Fruit fly (Drosophila melanogaster) whole organism, embryonic: ENCODE data around the gene Ada1-1.

Experiments
- Abd-B ChIP-seq: fragments of 200-800 bp; sonication (Bioruptor generic); optimal IDR thresholded peaks from 2 replicates; lab custom pipeline; 2018; ENCODE audit warnings: missing biosample characterization, mild to moderate bottlenecking, missing genetic modification characterization, moderate library complexity
- Ada2b ChIP-seq: fragments of 200-800 bp; sonication (Bioruptor generic); IDR thresholded peaks from 2 replicates; pipeline ENCODE4 v1.3.6; 2022; ENCODE audit warnings: missing biosample characterization, missing genetic modification characterization
- Adf1 ChIP-seq: fragments of 200-800 bp; sonication (Bioruptor generic); IDR thresholded peaks from 2 replicates; pipeline ENCODE4 v1.3.6; 2022; ENCODE audit warnings: missing biosample characterization, missing genetic modification characterization
- CG10321 ChIP-seq: fragments of 200-800 bp; sonication (Bioruptor generic); IDR thresholded peaks from 2 replicates; pipeline ENCODE4 v1.3.6; 2022; ENCODE audit warnings: missing biosample characterization, missing genetic modification characterization
- CG10565 ChIP-seq: fragments of 200-800 bp; sonication (Bioruptor generic); optimal IDR thresholded peaks from 3 replicates; lab custom pipeline; 2016; ENCODE audit warnings: missing biosample characterization, mild to moderate bottlenecking, missing genetic modification characterization
- CG13287 ChIP-seq: fragments of 200-800 bp; sonication (Bioruptor generic); IDR thresholded peaks from 2 replicates; pipeline ENCODE4 v1.3.6; 2022; ENCODE audit warnings: missing biosample characterization, missing genetic modification characterization; ENCODE audit not compliant: partially characterized antibody
- CG15514 ChIP-seq: fragments of 200-800 bp; sonication (Bioruptor generic); optimal IDR thresholded peaks from 3 replicates; lab custom pipeline; 2017; ENCODE audit warnings: missing biosample characterization, missing genetic modification characterization, mild to moderate bottlenecking, moderate library complexity, missing genetic modification reagents
- CG1602 ChIP-seq: fragments of 200-800 bp; sonication (Bioruptor generic); optimal IDR thresholded peaks from 3 replicates; lab custom pipeline; 2016; ENCODE audit warnings: missing biosample characterization, missing genetic modification characterization
- CG16779 ChIP-seq: fragments of 200-800 bp; sonication (Bioruptor generic); IDR thresholded peaks from 2 replicates; pipeline ENCODE4 v1.3.6; 2022; ENCODE audit warnings: missing biosample characterization, missing genetic modification characterization
- CG17829 ChIP-seq: fragments of 200-800 bp; optimal IDR thresholded peaks from 2 replicates; lab custom pipeline; 2019; ENCODE audit warnings: missing biosample characterization, mild to moderate bottlenecking, missing genetic modification characterization, moderate library complexity
- CG3163 ChIP-seq: fragments of 200-800 bp; sonication (Bioruptor generic); optimal IDR thresholded peaks from 3 replicates; lab custom pipeline; 2016; ENCODE audit warnings: missing biosample characterization, missing genetic modification characterization
- CG3847 ChIP-seq: fragments of 200-800 bp; sonication (Bioruptor generic); IDR thresholded peaks from 2 replicates; pipeline ENCODE4 v1.3.6; 2022; ENCODE audit warnings: missing biosample characterization, missing genetic modification characterization
- CG4282 ChIP-seq: fragments of 200-800 bp; sonication (Bioruptor generic); optimal IDR thresholded peaks from 2 replicates; lab custom pipeline; 2016; ENCODE audit warnings: missing biosample characterization, missing genetic modification characterization
- CG4404 ChIP-seq: fragments of 200-800 bp; sonication (Bioruptor generic); IDR thresholded peaks from 2 replicates; pipeline ENCODE4 v1.3.6; 2022; ENCODE audit warnings: missing biosample characterization, missing genetic modification characterization
- CG4424 ChIP-seq: fragments of 200-800 bp; sonication (Bioruptor generic); optimal IDR thresholded peaks from 3 replicates; lab custom pipeline; 2016; ENCODE audit warnings: missing biosample characterization, missing genetic modification characterization
- CG4617 ChIP-seq: fragments of 200-800 bp; sonication (Bioruptor generic); optimal IDR thresholded peaks from 3 replicates; lab custom pipeline; 2016; ENCODE audit warnings: missing biosample characterization, missing genetic modification characterization, borderline replicate concordance
- CG6175 ChIP-seq: fragments of 200-800 bp; sonication (Bioruptor generic); IDR thresholded peaks from 3 replicates; pipeline ENCODE4 v1.3.6; 2022; ENCODE audit warnings: missing biosample characterization, missing genetic modification characterization
- CG6689 ChIP-seq: fragments of 200-800 bp; sonication (Bioruptor generic); IDR thresholded peaks from 2 replicates; pipeline ENCODE4 v1.3.6; 2022; ENCODE audit warnings: missing biosample characterization, missing genetic modification characterization
- CG6854 ChIP-seq: fragments of 200-800 bp; sonication (Bioruptor generic); optimal IDR thresholded peaks from 3 replicates; lab custom pipeline; 2017; ENCODE audit warnings: missing biosample characterization, mild to moderate bottlenecking, missing genetic modification characterization
- CG9727 ChIP-seq: fragments of 200-800 bp; sonication (Bioruptor generic); optimal IDR thresholded peaks from 3 replicates; lab custom pipeline; 2017; ENCODE audit warnings: missing biosample characterization, mild to moderate bottlenecking, missing genetic modification characterization
- Ets65A ChIP-seq: fragments of 200-800 bp; sonication (Bioruptor generic); peaks from one replicate; lab custom pipeline; 2016; ENCODE audit warnings: missing biosample characterization, missing genetic modification characterization
- Fer1 ChIP-seq: fragments of 200-800 bp; sonication (Bioruptor generic); optimal IDR thresholded peaks from 2 replicates; lab custom pipeline; 2017; ENCODE audit warnings: missing biosample characterization, mild to moderate bottlenecking, missing genetic modification characterization
- Gug ChIP-seq: fragments of 200-800 bp; sonication (Bioruptor generic); IDR thresholded peaks from 4 replicates; pipeline ENCODE4 v1.3.6; 2022; ENCODE audit warnings: missing biosample characterization, missing genetic modification characterization
- HLH3B ChIP-seq: fragments of 200-800 bp; sonication (Bioruptor generic); IDR thresholded peaks from 2 replicates; pipeline ENCODE4 v1.3.6; 2022; ENCODE audit warnings: missing biosample characterization, missing genetic modification characterization
- Nf-YC ChIP-seq: fragments of 200-800 bp; optimal IDR thresholded peaks from 3 replicates; lab custom pipeline; 2019; ENCODE audit warnings: missing biosample characterization, mild to moderate bottlenecking, missing genetic modification characterization, moderate library complexity
- Opbp ChIP-seq: fragments of 200-800 bp; sonication (Bioruptor generic); IDR thresholded peaks from 3 replicates; pipeline ENCODE4 v1.3.6; 2022; ENCODE audit warnings: missing biosample characterization, missing genetic modification characterization; ENCODE audit not compliant: partially characterized antibody
- Rfx ChIP-seq: fragments of 200-800 bp; sonication (Bioruptor generic); IDR thresholded peaks from 2 replicates; pipeline ENCODE4 v1.3.6; 2022; ENCODE audit warnings: missing biosample characterization, missing genetic modification characterization
- Six4 ChIP-seq: fragments of 200-800 bp; sonication (Bioruptor generic); optimal IDR thresholded peaks from 2 replicates; lab custom pipeline; 2016; ENCODE audit warnings: missing biosample characterization, missing genetic modification characterization
- Taf1 ChIP-seq: fragments of 200-800 bp; sonication (Bioruptor generic); IDR thresholded peaks from 2 replicates; pipeline ENCODE4 v1.3.6; 2022; ENCODE audit warnings: missing biosample characterization, missing genetic modification characterization
- Xbp1 ChIP-seq: fragments of 200-800 bp; sonication (Bioruptor generic); optimal IDR thresholded peaks from 3 replicates; lab custom pipeline; 2016; ENCODE audit warnings: missing biosample characterization, mild to moderate bottlenecking, missing genetic modification characterization
- ara ChIP-seq: fragments of 200-800 bp; sonication (Bioruptor generic); IDR thresholded peaks from 2 replicates; pipeline ENCODE4 v1.3.6; 2022; ENCODE audit warnings: missing biosample characterization, missing genetic modification characterization
- crol ChIP-seq: fragments of 200-800 bp; sonication (Bioruptor generic); IDR thresholded peaks from 2 replicates; pipeline ENCODE4 v1.3.6; 2022; ENCODE audit warnings: missing biosample characterization, missing genetic modification characterization
- crp ChIP-seq, 2 experiments: fragments of 200-800 bp; sonication (Bioruptor generic); optimal IDR thresholded peaks; 2 replicates in 1 of 2; 3 replicates in 1 of 2; lab custom pipeline; 2017; ENCODE audit warnings: missing biosample characterization in 2 of 2, missing genetic modification characterization in 2 of 2, mild to moderate bottlenecking in 1 of 2, moderate library complexity in 1 of 2
- danr ChIP-seq: fragments of 200-800 bp; sonication (Bioruptor generic); IDR thresholded peaks from 2 replicates; pipeline ENCODE4 v1.3.6; 2022; ENCODE audit warnings: missing biosample characterization, missing genetic modification characterization
- fd3F ChIP-seq: fragments of 200-800 bp; sonication (Bioruptor generic); optimal IDR thresholded peaks from 2 replicates; lab custom pipeline; 2018; ENCODE audit warnings: missing biosample characterization, mild to moderate bottlenecking, missing genetic modification characterization, moderate library complexity
- ftz-f1 ChIP-seq: fragments of 200-800 bp; sonication (Bioruptor generic); optimal IDR thresholded peaks from 2 replicates; lab custom pipeline; 2016; ENCODE audit warnings: missing biosample characterization, missing genetic modification characterization
- gsb-n ChIP-seq: fragments of 200-800 bp; sonication (Bioruptor generic); optimal IDR thresholded peaks from 3 replicates; lab custom pipeline; 2018; ENCODE audit warnings: missing biosample characterization, mild to moderate bottlenecking, missing genetic modification characterization
- hbn ChIP-seq: fragments of 200-800 bp; sonication (Bioruptor generic); IDR thresholded peaks from 2 replicates; pipeline ENCODE4 v1.3.6; 2022; ENCODE audit warnings: missing biosample characterization, missing genetic modification characterization; ENCODE audit not compliant: partially characterized antibody
- kay ChIP-seq: fragments of 200-800 bp; sonication (Bioruptor generic); optimal IDR thresholded peaks from 2 replicates; lab custom pipeline; 2016; ENCODE audit warnings: missing biosample characterization, missing genetic modification characterization
- oc ChIP-seq: fragments of 200-800 bp; sonication (Bioruptor generic); optimal IDR thresholded peaks from 2 replicates; lab custom pipeline; 2018; ENCODE audit warnings: missing biosample characterization, mild to moderate bottlenecking, missing genetic modification characterization, moderate library complexity
- pb ChIP-seq: fragments of 200-800 bp; sonication (Bioruptor generic); optimal IDR thresholded peaks from 3 replicates; lab custom pipeline; 2016; ENCODE audit warnings: missing biosample characterization, missing genetic modification characterization
- pho ChIP-seq: fragments of 200-800 bp; sonication (Bioruptor generic); optimal IDR thresholded peaks from 2 replicates; lab custom pipeline; 2016; ENCODE audit warnings: missing biosample characterization, missing genetic modification characterization
- phol ChIP-seq: fragments of 200-800 bp; sonication (Bioruptor generic); optimal IDR thresholded peaks from 3 replicates; lab custom pipeline; 2018; ENCODE audit warnings: missing biosample characterization, mild to moderate bottlenecking, missing genetic modification characterization, moderate library complexity
- repo ChIP-seq: fragments of 200-800 bp; sonication (Bioruptor generic); optimal IDR thresholded peaks from 2 replicates; lab custom pipeline; 2016; ENCODE audit warnings: missing biosample characterization, missing genetic modification characterization
- rib ChIP-seq: fragments of 200-800 bp; sonication (Bioruptor generic); IDR thresholded peaks from 2 replicates; pipeline ENCODE4 v1.3.6; 2022; ENCODE audit warnings: missing biosample characterization, missing genetic modification characterization
- row ChIP-seq: fragments of 200-800 bp; sonication (Bioruptor generic); IDR thresholded peaks from 3 replicates; pipeline ENCODE4 v1.3.6; 2022; ENCODE audit warnings: missing biosample characterization, missing genetic modification characterization
- run ChIP-seq: fragments of 200-800 bp; sonication (Bioruptor generic); optimal IDR thresholded peaks from 3 replicates; lab custom pipeline; 2018; ENCODE audit warnings: missing biosample characterization, mild to moderate bottlenecking, missing genetic modification characterization
- sqz ChIP-seq: fragments of 200-800 bp; sonication (Bioruptor generic); optimal IDR thresholded peaks from 3 replicates; lab custom pipeline; 2018; ENCODE audit warnings: missing biosample characterization, mild to moderate bottlenecking, missing genetic modification characterization
- sr ChIP-seq: fragments of 200-800 bp; sonication (Bioruptor generic); IDR thresholded peaks from 3 replicates; pipeline ENCODE4 v1.3.6; 2022; ENCODE audit warnings: missing biosample characterization, missing genetic modification characterization
- trh ChIP-seq: fragments of 200-800 bp; sonication (Bioruptor generic); optimal IDR thresholded peaks from 2 replicates; lab custom pipeline; 2016; ENCODE audit warnings: missing biosample characterization, missing genetic modification characterization
- tx ChIP-seq: fragments of 200-800 bp; sonication (Bioruptor generic); optimal IDR thresholded peaks from 2 replicates; lab custom pipeline; 2016; ENCODE audit warnings: missing biosample characterization, missing genetic modification characterization

Gene Ada1-1

dm6 chr2L:12004211-12004979, 7.8 kb downstream of the Ada1-1 start (continued):
- TF ChIP-seq CG16779 (GFP tag; lab: Robert Waterston, UW) = no peak
- TF ChIP-seq Ada2b = no peak
- no peak for TF ChIP-seq CG3847 (GFP tag; lab: Robert Waterston, UW)
- peak; percentile 97 for TF ChIP-seq ftz-f1
- TF ChIP-seq CG9727 = peak; percentile 70
- TF ChIP-seq run (tag; lab: Kevin White, UChicago) = peak; percentile 77
- TF ChIP-seq trh (GFP tag; lab: Kevin White, UChicago) = peak; percentile 58
- TF ChIP-seq CG4282 = peak; percentile 2
- TF ChIP-seq gsb-n (tag; lab: Kevin White, UChicago) = peak; percentile 66
- peak; percentile 41 for TF ChIP-seq CG4424
- peak; percentile 29 for TF ChIP-seq CG15514 (GFP tag; lab: Kevin White, UChicago)
- no peak for TF ChIP-seq CG4404 (GFP tag; lab: Robert Waterston, UW)
- TF ChIP-seq Opbp (GFP tag; lab: Robert Waterston, UW) = no peak
- peak; percentile 63 for TF ChIP-seq Ets65A (GFP tag; lab: Kevin White, UChicago)
- no peak for TF ChIP-seq hbn
- no peak for TF ChIP-seq oc (tag; lab: Kevin White, UChicago)
- TF ChIP-seq CG17829 (tag; lab: Kevin White, UChicago) = peak; percentile 34
- no peak for TF ChIP-seq Nf-YC (tag; lab: Kevin White, UChicago)
- TF ChIP-seq sqz (GFP tag; lab: Kevin White, UChicago) = peak; percentile 72
- TF ChIP-seq Taf1 (GFP tag; lab: Robert Waterston, UW) = no peak
- no peak for TF ChIP-seq CG10321 (GFP tag; lab: Robert Waterston, UW)
- peak; percentile 20 for TF ChIP-seq kay (GFP tag; lab: Kevin White, UChicago)
- no peak for TF ChIP-seq CG6175 (GFP tag; lab: Robert Waterston, UW)
- no peak for TF ChIP-seq CG10565
- peak; percentile 28 for TF ChIP-seq pho
- peak in 1 of 2 experiments; percentile 6 for TF ChIP-seq crp (GFP tag; optimal IDR thresholded peaks at IDR 0.05; lab: Kevin White, UChicago)
- TF ChIP-seq ara (GFP tag; lab: Robert Waterston, UW) = no peak
- no peak for TF ChIP-seq HLH3B
- no peak for TF ChIP-seq sr (GFP tag; lab: Robert Waterston, UW)
- TF ChIP-seq CG6689 (GFP tag; lab: Robert Waterston, UW) = no peak
- peak; percentile 77 for TF ChIP-seq CG6854 (GFP tag; lab: Kevin White, UChicago)
- peak; percentile 47 for TF ChIP-seq Six4 (GFP tag; lab: Kevin White, UChicago)
- no peak for TF ChIP-seq repo (GFP tag; lab: Kevin White, UChicago)
- TF ChIP-seq rib = no peak
- no peak for TF ChIP-seq Adf1 (GFP tag; lab: Robert Waterston, UW)
- TF ChIP-seq CG13287 = no peak
- TF ChIP-seq fd3F (GFP tag; lab: Kevin White, UChicago) = no peak
- TF ChIP-seq Rfx (GFP tag; lab: Robert Waterston, UW) = no peak
- TF ChIP-seq CG3163 (GFP tag; lab: Kevin White, UChicago) = no peak
- no peak for TF ChIP-seq row (GFP tag; lab: Robert Waterston, UW)
- no peak for TF ChIP-seq Abd-B (GFP tag; lab: Kevin White, UChicago)
- TF ChIP-seq Gug (GFP tag; lab: Robert Waterston, UW) = no peak
- peak; percentile 8 for TF ChIP-seq CG1602 (GFP tag; lab: Kevin White, UChicago)
- TF ChIP-seq CG4617 (GFP tag; lab: Kevin White, UChicago) = peak; percentile 5
- TF ChIP-seq pb (GFP tag; lab: Kevin White, UChicago) = no peak
- no peak for TF ChIP-seq crol (GFP tag; lab: Robert Waterston, UW)
- peak; percentile 17 for TF ChIP-seq Xbp1 (GFP tag; lab: Kevin White, UChicago)
- TF ChIP-seq tx (GFP tag; lab: Kevin White, UChicago) = peak; percentile 22
- peak; percentile 80 for TF ChIP-seq Fer1 (GFP tag; lab: Kevin White, UChicago)
- TF ChIP-seq phol = peak; percentile 74
- TF ChIP-seq danr = no peak
